Worm (Caenorhabditis elegans): ENCODE measurements around the gene tbx-36.

Gene tbx-36

DNA sequence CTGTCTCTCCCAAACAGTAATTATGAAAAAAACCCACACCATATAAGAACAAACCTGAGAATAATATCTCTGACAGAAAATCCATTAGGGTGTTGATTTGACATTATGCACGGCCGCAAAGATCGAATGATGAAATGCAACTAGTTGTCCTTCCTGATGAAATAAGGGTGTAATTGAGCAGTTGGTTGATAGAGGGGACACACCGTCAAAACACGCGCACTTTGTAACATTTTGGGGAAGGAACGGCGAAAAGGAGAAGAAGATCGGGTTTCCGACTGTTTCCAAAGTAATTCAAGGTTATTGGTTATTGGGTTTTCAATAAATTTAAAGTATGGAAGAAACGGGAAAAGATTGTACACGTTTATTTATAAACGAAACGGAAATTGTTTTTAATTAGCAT lies 28.4 kb upstream of the tbx-36 start, which contains the start of gene ZK822.1:
TSS of gene ZK822.1 (minus strand) at position 121 of the 400 bp plus-strand sequence.
- no peak for TF ChIP-seq unc-30 (tag; optimal IDR thresholded peaks at IDR 0.05)
- TF ChIP-seq ces-1 (GFP tag; optimal IDR thresholded peaks at IDR 0.05), result no peak
- TF ChIP-seq lin-15B (tag; optimal IDR thresholded peaks at IDR 0.05), result no peak
- no peak for TF ChIP-seq jun-1 (tag; optimal IDR thresholded peaks at IDR 0.05)
- TF ChIP-seq unc-62 (GFP tag; optimal IDR thresholded peaks at IDR 0.05), result no peak
- TF ChIP-seq irx-1 (tag; optimal IDR thresholded peaks at IDR 0.05), result no peak
- no peak for TF ChIP-seq lsy-2 (tag; optimal IDR thresholded peaks at IDR 0.05)
- no peak for TF ChIP-seq C04F5.9 (tag; optimal IDR thresholded peaks at IDR 0.05)
- TF ChIP-seq aly-2 (tag; optimal IDR thresholded peaks at IDR 0.05), result no peak
- no peak for TF ChIP-seq hlh-17 (GFP tag; optimal IDR thresholded peaks at IDR 0.05; ENCODE audit: borderline replicate concordance)
- TF ChIP-seq mep-1 (tag; optimal IDR thresholded peaks at IDR 0.05), result no peak
- TF ChIP-seq snpc-4 (tag; optimal IDR thresholded peaks at IDR 0.05), result no peak
- no peak for TF ChIP-seq unc-130 (tag; optimal IDR thresholded peaks at IDR 0.05)
- no peak for TF ChIP-seq blmp-1 (tag; optimal IDR thresholded peaks at IDR 0.05)
- TF ChIP-seq fkh-8 (tag; optimal IDR thresholded peaks at IDR 0.05), result no peak
- TF ChIP-seq alr-1 (tag; optimal IDR thresholded peaks at IDR 0.05; ENCODE audit: borderline replicate concordance), result no peak
- no peak for TF ChIP-seq nhr-19 (GFP tag; conservative IDR thresholded peaks at IDR 0.05)

DNA sequence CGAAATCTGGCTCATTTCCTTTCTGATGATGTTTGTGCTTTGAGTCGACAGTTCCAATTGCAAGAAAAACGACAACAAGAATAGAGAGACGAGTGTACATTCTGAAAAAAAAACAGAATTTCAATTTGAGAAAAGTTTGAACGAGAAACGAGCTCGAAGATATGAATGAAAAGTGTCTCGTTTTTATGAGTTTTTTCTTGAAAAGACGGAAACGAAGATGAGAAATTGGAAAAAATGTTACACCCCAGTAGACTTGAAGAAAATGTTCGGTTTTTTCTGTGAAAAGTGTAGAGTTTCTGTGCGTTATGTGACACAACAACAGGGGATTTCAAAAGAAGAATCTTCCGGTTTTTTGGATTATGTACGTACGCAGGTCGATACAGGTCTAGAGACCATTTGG lies 27.3 kb upstream of the tbx-36 start, which contains the start of gene srlf-31:
TSS of gene srlf-31 (minus strand) at position 101 of the 400 bp plus-strand sequence.
- TF ChIP-seq nhr-28 (tag; optimal IDR thresholded peaks at IDR 0.05), result no peak
- no peak for TF ChIP-seq elt-2 (tag; optimal IDR thresholded peaks at IDR 0.05)
- no peak for TF ChIP-seq fos-1 (tag; optimal IDR thresholded peaks at IDR 0.05)
- no peak for TF ChIP-seq tlp-1 (tag; optimal IDR thresholded peaks at IDR 0.05)

DNA sequence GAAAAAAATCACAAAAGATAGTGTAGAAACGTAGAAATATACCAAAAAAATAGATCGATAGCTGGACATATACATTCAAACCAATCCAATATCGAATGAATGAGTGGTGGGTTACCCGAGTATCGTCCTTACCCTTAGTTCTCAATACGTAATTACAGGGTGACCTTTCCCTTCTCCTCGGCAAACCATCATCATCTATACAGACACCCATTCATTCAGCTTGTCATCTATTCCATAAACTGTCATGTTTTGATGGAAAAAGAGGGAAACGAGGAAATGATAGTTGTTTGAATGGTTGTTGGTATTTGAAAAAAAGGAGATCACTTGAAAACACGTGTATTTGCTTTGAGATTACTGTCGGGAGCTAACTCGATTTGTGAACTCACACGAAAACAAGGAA lies 26.3 kb upstream of the tbx-36 start:
- no peak for TF ChIP-seq nhr-90 (tag; optimal IDR thresholded peaks at IDR 0.05; ENCODE audit: poor library complexity)
- TF ChIP-seq fkh-4 (tag; optimal IDR thresholded peaks at IDR 0.05; ENCODE audit: borderline replicate concordance), result no peak
- no peak for TF ChIP-seq nhr-28 (tag; optimal IDR thresholded peaks at IDR 0.05)

- TF ChIP-seq C34B4.2 (tag; optimal IDR thresholded peaks at IDR 0.05) (no peak), hpl-2 (GFP tag; optimal IDR thresholded peaks at IDR 0.05) (no peak), nhr-19 (GFP tag; conservative IDR thresholded peaks at IDR 0.05) (no peak), efl-1 (optimal IDR thresholded peaks at IDR 0.05) (no peak), efl-1 (GFP tag; optimal IDR thresholded peaks at IDR 0.05 in 1 of 2) (peak in 1 of 2 experiments; percentile 43)
These were observed 24.9 kb upstream of the tbx-36 start, which contains the start of the genes srlf-33 and srlf-32 for ce11 chrIV:11925346-11926075. Gene srlf-33, minus strand, starts transcription at chrIV:11925446. Gene srlf-32, plus strand, starts transcription at chrIV:11926025.

DNA sequence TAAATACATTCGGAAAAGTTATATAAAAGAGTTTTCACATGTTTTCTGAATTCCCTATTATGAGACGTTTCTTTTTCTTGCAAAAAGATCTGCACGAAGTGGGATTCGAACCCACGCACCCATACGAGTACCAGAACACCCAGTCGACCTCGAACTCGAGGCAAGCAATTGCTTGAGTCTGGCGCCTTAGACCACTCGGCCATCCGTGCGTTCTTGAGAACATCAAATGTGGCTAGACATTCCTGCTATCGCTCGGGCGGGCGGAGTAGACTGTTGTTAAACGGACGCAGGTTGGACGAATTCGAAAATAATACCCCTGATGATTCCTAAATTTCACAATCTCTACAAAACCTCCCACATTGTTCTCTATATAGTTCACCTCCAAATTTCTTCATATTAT lies 22.0 kb upstream of the tbx-36 start:
- TF ChIP-seq nhr-71 (tag; optimal IDR thresholded peaks at IDR 0.05) (peak; percentile 66), hlh-4 (tag; optimal IDR thresholded peaks at IDR 0.05) (no peak), irx-1 (tag; optimal IDR thresholded peaks at IDR 0.05) (peak; percentile 38), mef-2 (tag; optimal IDR thresholded peaks at IDR 0.05) (no peak), sox-4 (tag; optimal IDR thresholded peaks at IDR 0.05) (no peak), nhr-85 (tag) (peak; percentile 81), unc-98 (GFP tag; IDR thresholded peaks at IDR 0.05) (no peak), fkh-4 (tag; optimal IDR thresholded peaks at IDR 0.05; ENCODE audit: borderline replicate concordance) (no peak), elt-3 (tag; optimal IDR thresholded peaks at IDR 0.05) (peak in 2 of 6 experiments; percentile 20 to 21), C34B4.2 (tag; optimal IDR thresholded peaks at IDR 0.05) (no peak), nhr-76 (tag; optimal IDR thresholded peaks at IDR 0.05) (no peak), egl-27 (tag; optimal IDR thresholded peaks at IDR 0.05) (no peak), Y116A8C.19 (tag; optimal IDR thresholded peaks at IDR 0.05; ENCODE audit: borderline replicate concordance) (no peak), nhr-28 (tag; optimal IDR thresholded peaks at IDR 0.05) (no peak), ces-1 (GFP tag; optimal IDR thresholded peaks at IDR 0.05) (no peak), dsc-1 (tag; optimal IDR thresholded peaks at IDR 0.05) (no peak), sptf-1 (tag; optimal IDR thresholded peaks at IDR 0.05) (no peak), fkh-10 (GFP tag; optimal IDR thresholded peaks at IDR 0.05) (no peak), hlh-17 (GFP tag; optimal IDR thresholded peaks at IDR 0.05; ENCODE audit: borderline replicate concordance) (no peak), unc-30 (tag; optimal IDR thresholded peaks at IDR 0.05) (no peak), nhr-11 (tag; optimal IDR thresholded peaks at IDR 0.05) (no peak), mep-1 (tag; optimal IDR thresholded peaks at IDR 0.05) (peak; percentile 23), rnt-1 (tag; optimal IDR thresholded peaks at IDR 0.05) (peak; percentile 83), unc-62 (GFP tag; optimal IDR thresholded peaks at IDR 0.05) (no peak), ztf-11 (tag; optimal IDR thresholded peaks at IDR 0.05) (peak in 1 of 2 experiments; percentile 9), zag-1 (tag; optimal IDR thresholded peaks at IDR 0.05) (no peak)

All from whole organism, L1 larva.